Fruit fly (Drosophila melanogaster) whole organism, prepupa: ENCODE data around the gene CG34437.

Source experiments
- Blimp-1 ChIP-seq: fragments of 200-800 bp; sonication (Bioruptor generic); optimal IDR thresholded peaks from 3 replicates; lab custom pipeline; 2017; ENCODE audit warnings: missing biosample characterization, missing genetic modification characterization, mild to moderate bottlenecking, moderate library complexity, missing genetic modification reagents
- CG8119 ChIP-seq: fragments of 200-800 bp; sonication (Bioruptor generic); IDR thresholded peaks from 3 replicates; pipeline ENCODE4 v1.3.6; 2022; ENCODE audit warnings: missing biosample characterization, missing genetic modification characterization
- CG8319 ChIP-seq: fragments of 200-800 bp; sonication (Bioruptor generic); optimal IDR thresholded peaks from 3 replicates; lab custom pipeline; 2016; ENCODE audit warnings: missing biosample characterization, missing genetic modification characterization
- Ets96B ChIP-seq: fragments of 200-800 bp; optimal IDR thresholded peaks from 2 replicates; lab custom pipeline; 2019; ENCODE audit warnings: missing biosample characterization, mild to moderate bottlenecking, missing genetic modification characterization, moderate library complexity
- OdsH ChIP-seq: fragments of 200-800 bp; sonication (Bioruptor generic); optimal IDR thresholded peaks from 3 replicates; lab custom pipeline; 2016; ENCODE audit warnings: missing biosample characterization, missing genetic modification characterization
- fkh ChIP-seq: fragments of 200-800 bp; sonication (Bioruptor generic); optimal IDR thresholded peaks from 3 replicates; lab custom pipeline; 2017; ENCODE audit warnings: missing biosample characterization, mild to moderate bottlenecking, missing genetic modification characterization, moderate library complexity
- pdm3 ChIP-seq: fragments of 200-800 bp; sonication (Bioruptor generic); optimal IDR thresholded peaks from 3 replicates; lab custom pipeline; 2016; ENCODE audit warnings: missing biosample characterization, missing genetic modification characterization

- TF ChIP-seq CG8319 (GFP tag; lab: Kevin White, UChicago) (no peak), CG8119 (GFP tag; lab: Robert Waterston, UW) (no peak), Blimp-1 (GFP tag; lab: Kevin White, UChicago) (no peak), OdsH (GFP tag; lab: Kevin White, UChicago) (no peak), fkh (GFP tag; lab: Kevin White, UChicago) (no peak), pdm3 (GFP tag; lab: Kevin White, UChicago) (no peak), Ets96B (tag; lab: Kevin White, UChicago) (no peak)
Measured at dm6 chr3R:28293748-28294147, 10.2 kb downstream of the CG34437 start, which contains the start of gene UQCR-14L.
